Worm (Caenorhabditis elegans): ENCODE data around the gene Y52E8A.2.

ce11 chrII:4288572-4288971 lies 32.1 kb upstream of the Y52E8A.2 start:
- TF ChIP-seq rnt-1 (tag; optimal IDR thresholded peaks at IDR 0.05) (no peak), blmp-1 (tag; optimal IDR thresholded peaks at IDR 0.05) (no peak), ets-5 (GFP tag; IDR thresholded peaks at IDR 0.05) (no peak), mef-2 (tag; optimal IDR thresholded peaks at IDR 0.05) (no peak), nhr-12 (tag; optimal IDR thresholded peaks at IDR 0.05) (no peak), fkh-8 (tag; optimal IDR thresholded peaks at IDR 0.05) (no peak), aly-2 (tag; optimal IDR thresholded peaks at IDR 0.05) (no peak)
